Worm (Caenorhabditis elegans) whole organism, L4 larva: ENCODE measurements around the gene C01G6.4.

ENCODE experiments used
- D1046.2 ChIP-seq: fragments of 200-800 bp; sonication (Bioruptor generic); IDR thresholded peaks from 2 replicates; pipeline ENCODE4 v1.3.6; 2022; ENCODE audit warnings: missing genetic modification characterization, missing compliant biosample characterization
- F10B5.3 ChIP-seq: sonication (generic microtip); optimal IDR thresholded peaks from 2 replicates; lab custom pipeline; 2016; ENCODE audit warnings: mild to moderate bottlenecking, missing genetic modification characterization, missing compliant biosample characterization
- R02D3.7 ChIP-seq: fragments of 150-350 bp; sonication (generic microtip); optimal IDR thresholded peaks from 3 replicates; lab custom pipeline; 2014; ENCODE audit warnings: missing biosample characterization, missing genetic modification characterization
- T20F7.1 ChIP-seq: fragments of 200-800 bp; sonication (Bioruptor generic); optimal IDR thresholded peaks from 2 replicates; lab custom pipeline; 2018; ENCODE audit warnings: mild to moderate bottlenecking, missing genetic modification characterization, missing compliant biosample characterization
- T26A8.4 ChIP-seq: fragments of 200-800 bp; sonication (Bioruptor generic); IDR thresholded peaks from 2 replicates; pipeline ENCODE4 v1.3.6; 2022; ENCODE audit warnings: missing genetic modification characterization, missing compliant biosample characterization
- Y75B8A.6 ChIP-seq: fragments of 200-800 bp; sonication (Bioruptor generic); IDR thresholded peaks from 2 replicates; pipeline ENCODE4 v1.3.6; 2022; ENCODE audit warnings: missing genetic modification reagents, missing genetic modification characterization, missing compliant biosample characterization
- aly-2 ChIP-seq: sonication (generic microtip); optimal IDR thresholded peaks from 2 replicates; lab custom pipeline; 2018; ENCODE audit warnings: missing biosample characterization, missing genetic modification characterization
- ama-1 ChIP-seq: fragments of 150-350 bp; optimal IDR thresholded peaks from 2 replicates; lab custom pipeline; 2014; ENCODE audit warnings: inconsistent platforms, mixed read lengths
- ceh-20 ChIP-seq: fragments of 200-800 bp; sonication (Bioruptor generic); IDR thresholded peaks from 2 replicates; pipeline ENCODE4 v1.3.6; 2022; ENCODE audit warnings: missing genetic modification reagents, missing genetic modification characterization, missing compliant biosample characterization
- ceh-32 ChIP-seq: sonication (generic microtip); optimal IDR thresholded peaks from 2 replicates; lab custom pipeline; 2016; ENCODE audit warnings: mild to moderate bottlenecking, missing genetic modification characterization, missing compliant biosample characterization; ENCODE audit not compliant: poor library complexity
- ces-1 ChIP-seq: fragments of 150-350 bp; sonication (generic microtip); optimal IDR thresholded peaks from 4 replicates; lab custom pipeline; 2014; ENCODE audit warnings: missing biosample characterization, missing genetic modification reagents, missing genetic modification characterization
- ctbp-1 ChIP-seq: fragments of 200-800 bp; sonication (Bioruptor generic); IDR thresholded peaks from 2 replicates; pipeline ENCODE4 v1.3.6; 2022; ENCODE audit warnings: missing genetic modification reagents, missing genetic modification characterization, missing compliant biosample characterization
- daf-12 ChIP-seq: fragments of 150-350 bp; optimal IDR thresholded peaks from 2 replicates; lab custom pipeline; 2014; ENCODE audit warnings: missing biosample characterization, missing genetic modification reagents, missing genetic modification characterization
- daf-16 ChIP-seq, 3 experiments: sonication (generic microtip); optimal IDR thresholded peaks; 2 replicates each; lab custom pipeline; 2016 to 2017; ENCODE audit warnings: missing genetic modification characterization in 3 of 3, missing genetic modification reagents in 3 of 3, mild to moderate bottlenecking in 2 of 3, missing compliant biosample characterization in 2 of 3, missing biosample characterization in 1 of 3, moderate library complexity in 1 of 3
- daf-19 ChIP-seq: fragments of 200-800 bp; sonication (Bioruptor generic); conservative IDR thresholded peaks from 2 replicates; pipeline ENCODE4 v1.3.6; 2022; ENCODE audit warnings: missing genetic modification characterization, missing compliant biosample characterization
- daf-8 ChIP-seq: fragments of 200-800 bp; sonication (Bioruptor generic); IDR thresholded peaks from 2 replicates; pipeline ENCODE4 v1.3.6; 2022; ENCODE audit warnings: missing genetic modification characterization, missing compliant biosample characterization
- dmd-6 ChIP-seq: fragments of 200-800 bp; sonication (Bioruptor generic); IDR thresholded peaks from 2 replicates; pipeline ENCODE4 v1.3.6; 2022; ENCODE audit warnings: missing genetic modification reagents, missing genetic modification characterization, missing compliant biosample characterization
- duxl-1 ChIP-seq: sonication (generic microtip); optimal IDR thresholded peaks from 2 replicates; lab custom pipeline; 2016; ENCODE audit warnings: mild to moderate bottlenecking, missing genetic modification characterization, moderate library complexity, missing compliant biosample characterization; ENCODE audit not compliant: poor library complexity
- dve-1 ChIP-seq: sonication (generic microtip); optimal IDR thresholded peaks from 2 replicates; lab custom pipeline; 2017; ENCODE audit warnings: antibody characterized with exemption, mild to moderate bottlenecking, missing genetic modification characterization, missing compliant biosample characterization; ENCODE audit not compliant: insufficient read depth
- fkh-10 ChIP-seq: fragments of 150-350 bp; optimal IDR thresholded peaks from 2 replicates; lab custom pipeline; 2014; ENCODE audit warnings: missing biosample characterization, missing genetic modification reagents, missing genetic modification characterization
- fos-1 ChIP-seq: fragments of 150-350 bp; optimal IDR thresholded peaks from 2 replicates; lab custom pipeline; 2014; ENCODE audit warnings: missing biosample characterization, missing genetic modification characterization
- hlh-11 ChIP-seq: fragments of 200-800 bp; sonication (Bioruptor generic); optimal IDR thresholded peaks from 2 replicates; lab custom pipeline; 2018; ENCODE audit warnings: mild to moderate bottlenecking, missing genetic modification characterization, missing compliant biosample characterization
- jun-1 ChIP-seq: fragments of 150-350 bp; optimal IDR thresholded peaks from 2 replicates; lab custom pipeline; 2014; ENCODE audit warnings: missing biosample characterization, missing genetic modification reagents, missing genetic modification characterization
- lim-7 ChIP-seq: fragments of 200-800 bp; sonication (Bioruptor generic); IDR thresholded peaks from 2 replicates; pipeline ENCODE4 v1.3.6; 2022; ENCODE audit warnings: missing genetic modification characterization, missing compliant biosample characterization
- lin-1 ChIP-seq: fragments of 200-800 bp; sonication (Bioruptor generic); IDR thresholded peaks from 2 replicates; pipeline ENCODE4 v1.3.6; 2022; ENCODE audit warnings: missing genetic modification reagents, missing genetic modification characterization, missing compliant biosample characterization
- lin-38 ChIP-seq: fragments of 200-800 bp; sonication (Bioruptor generic); IDR thresholded peaks from 2 replicates; pipeline ENCODE4 v1.3.6; 2022; ENCODE audit warnings: missing genetic modification reagents, missing genetic modification characterization, missing compliant biosample characterization
- lsy-2 ChIP-seq, 2 experiments: fragments of 150-350 bp in 1 of 2; sonication (generic microtip) in 1 of 2; optimal IDR thresholded peaks; 2 replicates each; lab custom pipeline; 2014 to 2017; ENCODE audit warnings: missing biosample characterization in 2 of 2, missing genetic modification characterization in 2 of 2
- madf-5 ChIP-seq, 2 experiments: fragments of 200-800 bp; sonication (Bioruptor generic); IDR thresholded peaks; 2 replicates each; pipeline ENCODE4 v1.3.6; 2022; ENCODE audit warnings: missing compliant biosample characterization in 2 of 2, missing genetic modification characterization in 2 of 2
- mes-2 ChIP-seq: sonication (generic microtip); optimal IDR thresholded peaks from 2 replicates; lab custom pipeline; 2016; ENCODE audit warnings: missing genotype, mild to moderate bottlenecking, missing genetic modification characterization, missing compliant biosample characterization; ENCODE audit not compliant: poor library complexity, severe bottlenecking
- mxl-3 ChIP-seq: fragments of 200-800 bp; sonication (Bioruptor generic); optimal IDR thresholded peaks from 2 replicates; lab custom pipeline; 2018; ENCODE audit warnings: mild to moderate bottlenecking, missing genetic modification characterization, missing compliant biosample characterization
- nhr-10 ChIP-seq: fragments of 150-350 bp; optimal IDR thresholded peaks from 2 replicates; lab custom pipeline; 2014; ENCODE audit warnings: missing biosample characterization, missing genetic modification characterization
- nhr-11 ChIP-seq: fragments of 150-350 bp; optimal IDR thresholded peaks from 2 replicates; lab custom pipeline; 2014; ENCODE audit warnings: missing biosample characterization, missing genetic modification characterization
- nhr-25 ChIP-seq: sonication (generic microtip); optimal IDR thresholded peaks from 2 replicates; lab custom pipeline; 2017; ENCODE audit warnings: missing genetic modification characterization, mild to moderate bottlenecking, missing compliant biosample characterization, antibody characterized with exemption, moderate library complexity, borderline replicate concordance; ENCODE audit not compliant: insufficient read depth
- nhr-48 ChIP-seq: sonication (generic microtip); optimal IDR thresholded peaks from 2 replicates; lab custom pipeline; 2016; ENCODE audit warnings: mild to moderate bottlenecking, missing genetic modification characterization, missing compliant biosample characterization
- pha-4 ChIP-seq, 2 experiments: fragments of 150-350 bp in 1 of 2; fragments of 200-800 bp in 1 of 2; sonication (Bioruptor generic) in 1 of 2; IDR thresholded peaks in 1 of 2; optimal IDR thresholded peaks in 1 of 2; 2 replicates each; pipeline versions ENCODE4 v1.3.6 to Lab custom; 2014 to 2022; ENCODE audit warnings: missing genetic modification characterization in 2 of 2, missing genetic modification reagents in 2 of 2, missing biosample characterization in 1 of 2, missing compliant biosample characterization in 1 of 2
- php-3 ChIP-seq: fragments of 200-800 bp; sonication (Bioruptor generic); IDR thresholded peaks from 2 replicates; pipeline ENCODE4 v1.3.6; 2022; ENCODE audit warnings: missing genetic modification reagents, missing genetic modification characterization, missing compliant biosample characterization
- set-16 ChIP-seq: fragments of 200-800 bp; sonication (Bioruptor generic); IDR thresholded peaks from 2 replicates; pipeline ENCODE4 v1.3.6; 2022; ENCODE audit warnings: missing genetic modification reagents, missing genetic modification characterization, missing compliant biosample characterization
- skn-1 ChIP-seq: fragments of 150-350 bp; optimal IDR thresholded peaks from 2 replicates; lab custom pipeline; 2014; ENCODE audit warnings: missing biosample characterization, missing genetic modification characterization
- spr-3 ChIP-seq: fragments of 200-800 bp; sonication (Bioruptor generic); optimal IDR thresholded peaks from 2 replicates; lab custom pipeline; 2018; ENCODE audit warnings: mild to moderate bottlenecking, missing genetic modification characterization, missing compliant biosample characterization
- unc-130 ChIP-seq: sonication (generic microtip); optimal IDR thresholded peaks from 2 replicates; lab custom pipeline; 2016; ENCODE audit warnings: missing genetic modification reagents, missing genetic modification characterization, missing compliant biosample characterization
- zfp-2 ChIP-seq: sonication (generic microtip); optimal IDR thresholded peaks from 2 replicates; lab custom pipeline; 2016; ENCODE audit warnings: mild to moderate bottlenecking, missing genetic modification characterization, missing compliant biosample characterization
- zfp-3 ChIP-seq: fragments of 200-800 bp; sonication (Bioruptor generic); conservative IDR thresholded peaks from 2 replicates; pipeline ENCODE4 v1.3.6; 2022; ENCODE audit warnings: missing genetic modification reagents, missing genetic modification characterization, missing compliant biosample characterization
- zip-11 ChIP-seq: fragments of 200-800 bp; sonication (Bioruptor generic); IDR thresholded peaks from 2 replicates; pipeline ENCODE4 v1.3.6; 2022; ENCODE audit warnings: missing genetic modification characterization, missing compliant biosample characterization
- ztf-7 ChIP-seq: fragments of 150-350 bp; optimal IDR thresholded peaks from 2 replicates; lab custom pipeline; 2014; ENCODE audit warnings: missing biosample characterization, missing genetic modification characterization

C01G6.4 gene

DNA sequence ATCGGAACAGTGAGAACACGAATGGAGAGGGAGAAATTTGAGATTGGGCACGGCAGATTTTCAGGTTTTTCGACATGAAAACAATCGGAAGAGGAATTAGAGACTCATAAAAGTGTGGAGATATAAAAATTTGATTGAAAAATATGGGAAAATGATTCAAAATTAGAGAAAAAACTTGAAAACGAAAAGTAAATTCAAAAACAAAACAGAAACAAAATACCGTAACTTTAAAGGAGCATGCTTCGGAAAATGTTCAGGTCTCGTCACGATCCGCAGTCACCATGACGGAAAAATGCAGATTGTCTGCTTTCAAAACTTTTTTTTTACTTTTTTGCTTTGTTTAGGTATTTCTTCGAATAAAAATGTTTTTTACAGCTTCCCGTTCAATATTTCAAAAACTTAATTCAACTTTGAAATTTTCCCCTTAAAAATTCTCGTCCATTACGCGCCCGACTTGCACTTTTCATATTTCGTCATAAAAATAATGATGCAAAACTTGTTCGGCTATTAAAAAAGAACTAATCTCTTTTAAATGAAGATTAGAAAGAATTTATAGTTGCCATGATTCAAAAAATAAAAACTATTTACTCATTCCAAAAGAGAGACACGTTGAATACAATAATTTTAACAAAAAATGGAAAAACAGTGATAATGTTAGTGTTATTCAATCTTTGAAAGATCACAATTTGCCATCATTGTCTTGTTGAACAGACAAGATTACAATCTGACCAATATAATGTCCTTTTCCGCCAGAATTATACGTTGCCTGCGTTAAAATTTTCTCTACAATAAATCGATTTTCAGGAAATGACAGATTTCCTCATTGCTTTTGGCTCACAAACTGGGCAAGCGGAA lies 12.6 kb upstream of the C01G6.4 start, which contains the start of gene mtrr-1 (continued):
- TF ChIP-seq fos-1 (no peak), lim-7 (no peak), lin-38 (GFP tag; lab: Robert Waterston, UW) (no peak; the same call in 1 of the 2 replicates), ces-1 (GFP tag; lab: Kevin White, UChicago) (no peak), ama-1 (lab: Kevin White, UChicago) (peak; percentile 58), lin-1 (GFP tag; lab: Robert Waterston, UW) (0 out of 2 replicates have a peak, but pooled peaks have one; percentile 9), duxl-1 (tag; lab: Kevin White, UChicago) (peak; percentile 43), ctbp-1 (GFP tag; lab: Robert Waterston, UW) (peak; percentile 38; the same call in 1 of the 2 replicates), T20F7.1 (no peak), dmd-6 (peak; percentile 46), lsy-2 (tag; optimal IDR thresholded peaks at IDR 0.05; lab: Kevin White, UChicago) (peak in 1 of 2 experiments; percentile 85), daf-19 (GFP tag; lab: Robert Waterston, UW) (no peak), skn-1 (no peak), mxl-3 (GFP tag; lab: Kevin White, UChicago) (no peak), set-16 (GFP tag; lab: Robert Waterston, UW) (no peak), mes-2 (tag; lab: Kevin White, UChicago) (peak; percentile 39)

DNA sequence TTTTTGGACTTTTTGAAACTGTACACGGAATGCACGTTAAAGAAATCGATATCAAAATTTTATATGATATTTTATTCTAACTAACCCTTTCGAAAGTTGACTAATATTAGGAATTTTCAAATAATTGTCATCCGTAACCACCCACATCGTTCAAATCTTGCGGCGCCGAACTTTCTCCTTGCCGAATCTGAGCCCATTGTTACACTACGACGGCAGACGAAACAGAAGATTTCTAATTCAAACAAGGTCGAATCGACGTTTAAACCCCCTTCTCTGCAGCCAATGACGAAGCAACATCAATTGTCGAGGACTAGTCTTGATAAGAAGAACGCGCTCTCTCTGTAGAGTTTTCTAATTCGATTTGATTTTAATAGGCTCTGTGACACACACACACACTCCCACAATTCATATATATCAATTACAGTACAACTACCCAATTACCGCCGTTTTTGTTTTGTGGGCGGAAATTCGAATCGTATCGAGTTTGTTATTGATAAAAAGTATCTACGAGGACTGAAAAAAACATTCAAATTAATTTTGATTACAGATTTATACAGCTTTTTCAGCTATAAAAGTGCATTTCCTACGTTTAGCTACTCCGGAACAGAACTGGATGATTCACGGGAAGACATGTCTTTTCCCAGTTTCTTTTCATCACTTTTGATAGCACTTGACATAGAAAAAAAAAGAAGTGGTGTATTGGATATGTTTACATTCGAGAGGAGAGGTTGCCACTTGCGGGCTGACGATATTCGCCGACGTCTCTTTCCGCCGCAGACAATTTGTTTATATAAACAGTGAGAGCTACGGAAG lies 11.7 kb upstream of the C01G6.4 start:
- TF ChIP-seq zip-11 (GFP tag; lab: Robert Waterston, UW) (no peak), hlh-11 (tag; lab: Kevin White, UChicago) (peak; percentile 16), fkh-10 (GFP tag; lab: Kevin White, UChicago) (no peak), lin-1 (GFP tag; lab: Robert Waterston, UW) (peak; percentile 13; the same call in 1 of the 2 replicates), zfp-2 (no peak), unc-130 (GFP tag; lab: Kevin White, UChicago) (no peak), nhr-10 (tag; lab: Kevin White, UChicago) (no peak), dve-1 (tag; lab: Kevin White, UChicago) (no peak), ztf-7 (tag; lab: Kevin White, UChicago) (no peak), daf-16 (GFP tag; optimal IDR thresholded peaks at IDR 0.05; lab: Kevin White, UChicago) (no peak), daf-16 (tag; optimal IDR thresholded peaks at IDR 0.05; lab: Kevin White, UChicago) (peak; percentile 46), F10B5.3 (tag; lab: Kevin White, UChicago) (no peak), madf-5 (GFP tag; IDR thresholded peaks at IDR 0.05; lab: Robert Waterston, UW) (no peak), php-3 (GFP tag; lab: Robert Waterston, UW) (peak; percentile 33; the same call in 1 of the 2 replicates), R02D3.7 (tag; lab: Kevin White, UChicago) (no peak), ama-1 (lab: Kevin White, UChicago) (peak; percentile 76), skn-1 (no peak), D1046.2 (GFP tag; lab: Robert Waterston, UW) (no peak), daf-12 (tag; lab: Kevin White, UChicago) (no peak), spr-3 (no peak), nhr-11 (tag; lab: Kevin White, UChicago) (no peak), jun-1 (tag; lab: Kevin White, UChicago) (no peak), lsy-2 (tag; optimal IDR thresholded peaks at IDR 0.05; lab: Kevin White, UChicago) (peak in 1 of 2 experiments; percentile 52), lin-38 (GFP tag; lab: Robert Waterston, UW) (no peak), ceh-32 (tag; lab: Kevin White, UChicago) (no peak), nhr-48 (tag; lab: Kevin White, UChicago) (no peak), pha-4 (GFP tag; IDR thresholded peaks at IDR 0.05; lab: Robert Waterston, UW) (no peak), pha-4 (tag; optimal IDR thresholded peaks at IDR 0.05; lab: Kevin White, UChicago) (peak; percentile 51), Y75B8A.6 (GFP tag; lab: Robert Waterston, UW) (no peak), ceh-20 (no peak), nhr-25 (tag; lab: Kevin White, UChicago) (peak; percentile 24), T26A8.4 (no peak; the same call in 1 of the 2 replicates), aly-2 (tag; lab: Kevin White, UChicago) (no peak), daf-8 (no peak), zfp-3 (GFP tag; lab: Robert Waterston, UW) (no peak)
